Worm (Caenorhabditis elegans) whole organism, L4/young adult: Measurements from ENCODE around the gene ztf-18.

Experiments
- W03F9.2 ChIP-seq: fragments of 150-350 bp; optimal IDR thresholded peaks from 2 replicates; lab custom pipeline; 2014; ENCODE audit warnings: missing biosample characterization, missing genetic modification characterization
- dao-5 ChIP-seq: sonication (generic microtip); optimal IDR thresholded peaks from 2 replicates; lab custom pipeline; 2016; ENCODE audit warnings: missing genotype, missing genetic modification characterization, moderate library complexity, missing compliant biosample characterization

DNA sequence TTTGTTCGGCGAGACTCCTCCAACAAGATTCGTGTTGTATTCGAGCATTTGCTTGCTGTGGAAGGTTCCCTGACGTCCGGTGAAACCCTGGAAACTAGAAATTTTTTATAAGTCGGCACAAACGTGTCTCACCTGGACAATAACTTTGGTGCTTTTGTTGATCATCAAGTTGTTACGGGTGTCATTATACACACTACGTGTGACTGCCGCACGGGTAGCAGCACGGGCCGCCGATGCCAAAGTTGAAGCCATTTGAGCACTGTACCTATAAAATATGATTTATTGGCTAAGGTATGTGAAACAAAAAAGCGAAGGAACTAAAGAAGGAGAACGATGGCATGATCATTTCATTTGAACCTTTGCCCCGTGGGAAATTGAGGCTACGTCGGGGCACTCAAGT lies 5.6 kb upstream of the ztf-18 start, which contains the start of gene sucl-2:
- TF ChIP-seq W03F9.2 (tag; lab: Kevin White, UChicago) (no peak), dao-5 (tag; lab: Kevin White, UChicago) (no peak)
